Worm (Caenorhabditis elegans) whole organism, L1 larva: ENCODE data around the gene paic-1.

ENCODE experiments used
- ceh-82 ChIP-seq, 3 experiments: fragments of 150-350 bp in 1 of 3; sonication (generic microtip) in 2 of 3; optimal IDR thresholded peaks; 2 replicates each; lab custom pipeline; 2014 to 2017; ENCODE audit warnings: missing biosample characterization in 3 of 3, missing genetic modification characterization in 3 of 3
- elt-3 ChIP-seq, 6 experiments: fragments of 150-350 bp in 1 of 6; sonication (generic microtip); optimal IDR thresholded peaks; 2 replicates each; lab custom pipeline; 2017 to 2018; ENCODE audit warnings: missing biosample characterization in 6 of 6, missing genetic modification characterization in 6 of 6, inconsistent platforms in 1 of 6
- lin-35 ChIP-seq, 2 experiments: fragments of 150-350 bp; optimal IDR thresholded peaks; 2 replicates each; lab custom pipeline; 2014; ENCODE audit warnings: missing biosample characterization in 2 of 2, missing genetic modification characterization in 2 of 2, missing genetic modification reagents in 2 of 2
- nhr-11 ChIP-seq: fragments of 150-350 bp; optimal IDR thresholded peaks from 2 replicates; lab custom pipeline; 2014; ENCODE audit warnings: missing biosample characterization, missing genetic modification characterization
- nhr-12 ChIP-seq: sonication (generic microtip); optimal IDR thresholded peaks from 2 replicates; lab custom pipeline; 2017; ENCODE audit warnings: missing biosample characterization, missing genetic modification characterization
- nhr-28 ChIP-seq: fragments of 150-350 bp; optimal IDR thresholded peaks from 2 replicates; lab custom pipeline; 2014; ENCODE audit warnings: missing biosample characterization, missing genetic modification characterization
- nhr-71 ChIP-seq: sonication (generic microtip); optimal IDR thresholded peaks from 2 replicates; lab custom pipeline; 2016; ENCODE audit warnings: mild to moderate bottlenecking, missing genetic modification characterization, moderate library complexity, missing compliant biosample characterization
- pag-3 ChIP-seq: sonication (generic microtip); optimal IDR thresholded peaks from 2 replicates; lab custom pipeline; 2017; ENCODE audit warnings: missing genetic modification characterization, mild to moderate bottlenecking, missing compliant biosample characterization, antibody characterized with exemption, borderline replicate concordance; ENCODE audit not compliant: insufficient read depth
- sptf-1 ChIP-seq: fragments of 150-350 bp; optimal IDR thresholded peaks from 2 replicates; lab custom pipeline; 2014; ENCODE audit warnings: missing biosample characterization, missing genetic modification characterization

ce11 chrII:4372406-4372805 is at the start of gene paic-1:
- TF ChIP-seq nhr-11 (tag; lab: Kevin White, UChicago), result no peak
- TF ChIP-seq elt-3 (tag; optimal IDR thresholded peaks at IDR 0.05; lab: Kevin White, UChicago), result no peak
- TF ChIP-seq ceh-82 (tag; optimal IDR thresholded peaks at IDR 0.05; lab: Kevin White, UChicago), result no peak
- no peak for TF ChIP-seq nhr-28 (tag; lab: Kevin White, UChicago)
- TF ChIP-seq pag-3 (tag; lab: Kevin White, UChicago), result no peak
- TF ChIP-seq lin-35 (GFP tag; optimal IDR thresholded peaks at IDR 0.05; lab: Kevin White, UChicago), result no peak
- peak; percentile 4 for TF ChIP-seq nhr-71
- TF ChIP-seq nhr-12, result no peak
- no peak for TF ChIP-seq sptf-1 (tag; lab: Kevin White, UChicago)
